Worm (Caenorhabditis elegans) whole organism, mixed stage, embryonic: ENCODE data around the gene R05A10.8.

ENCODE experiments used
- M03D4.4 ChIP-seq: sonication (generic microtip); optimal IDR thresholded peaks from 2 replicates; lab custom pipeline; 2017; ENCODE audit warnings: mild to moderate bottlenecking, missing genetic modification characterization, missing compliant biosample characterization
- bed-3 ChIP-seq: fragments of 200-800 bp; sonication (Bioruptor generic); optimal IDR thresholded peaks from 3 replicates; lab custom pipeline; 2018; ENCODE audit warnings: mild to moderate bottlenecking, missing genetic modification characterization, moderate library complexity, missing compliant biosample characterization
- blmp-1 ChIP-seq: fragments of 150-350 bp; optimal IDR thresholded peaks from 2 replicates; lab custom pipeline; 2014; ENCODE audit warnings: missing biosample characterization, missing genetic modification characterization
- ceh-39 ChIP-seq: fragments of 150-350 bp; optimal IDR thresholded peaks from 2 replicates; lab custom pipeline; 2014; ENCODE audit warnings: missing biosample characterization, missing genetic modification characterization
- ceh-43 ChIP-seq: fragments of 200-800 bp; sonication (Bioruptor generic); optimal IDR thresholded peaks from 2 replicates; lab custom pipeline; 2018; ENCODE audit warnings: mild to moderate bottlenecking, missing genetic modification characterization, moderate library complexity, missing compliant biosample characterization
- ceh-83 ChIP-seq: fragments of 200-800 bp; sonication (Bioruptor generic); optimal IDR thresholded peaks from 2 replicates; lab custom pipeline; 2018; ENCODE audit warnings: mild to moderate bottlenecking, missing genetic modification characterization, missing compliant biosample characterization
- ces-1 ChIP-seq: fragments of 150-350 bp; optimal IDR thresholded peaks from 2 replicates; lab custom pipeline; 2014; ENCODE audit warnings: missing biosample characterization, missing genetic modification reagents, missing genetic modification characterization
- drap-1 ChIP-seq: fragments of 200-800 bp; sonication (Bioruptor generic); optimal IDR thresholded peaks from 3 replicates; lab custom pipeline; 2018; ENCODE audit warnings: mild to moderate bottlenecking, missing genetic modification characterization, missing compliant biosample characterization
- elt-3 ChIP-seq: fragments of 150-350 bp; optimal IDR thresholded peaks from 2 replicates; lab custom pipeline; 2014; ENCODE audit warnings: missing biosample characterization, missing genetic modification characterization
- ham-2 ChIP-seq: fragments of 200-800 bp; sonication (Bioruptor generic); optimal IDR thresholded peaks from 2 replicates; lab custom pipeline; 2018; ENCODE audit warnings: mild to moderate bottlenecking, missing genetic modification characterization, missing compliant biosample characterization
- hlh-1 ChIP-seq: fragments of 150-350 bp; optimal IDR thresholded peaks from 2 replicates; lab custom pipeline; 2014; ENCODE audit warnings: missing biosample characterization, missing genetic modification reagents, missing genetic modification characterization
- lin-13 ChIP-seq: fragments of 150-350 bp; optimal IDR thresholded peaks from 2 replicates; lab custom pipeline; 2014; ENCODE audit warnings: missing biosample characterization, missing genetic modification characterization
- lin-32 ChIP-seq: fragments of 200-800 bp; sonication (Bioruptor generic); optimal IDR thresholded peaks from 2 replicates; lab custom pipeline; 2018; ENCODE audit warnings: mild to moderate bottlenecking, missing genetic modification characterization, missing compliant biosample characterization
- lsy-2 ChIP-seq: fragments of 150-350 bp; optimal IDR thresholded peaks from 2 replicates; lab custom pipeline; 2014; ENCODE audit warnings: missing biosample characterization, missing genetic modification characterization
- mab-5 ChIP-seq: fragments of 150-350 bp; optimal IDR thresholded peaks from 2 replicates; lab custom pipeline; 2014; ENCODE audit warnings: missing biosample characterization, missing genetic modification characterization
- mep-1 ChIP-seq: fragments of 150-350 bp; optimal IDR thresholded peaks from 2 replicates; lab custom pipeline; 2017; ENCODE audit warnings: missing biosample characterization, missing genetic modification reagents, missing genetic modification characterization, inconsistent platforms
- mls-2 ChIP-seq: sonication (generic microtip); optimal IDR thresholded peaks from 2 replicates; lab custom pipeline; 2016; ENCODE audit warnings: mild to moderate bottlenecking, missing genetic modification characterization, moderate library complexity, missing compliant biosample characterization
- nhr-12 ChIP-seq: fragments of 150-350 bp; optimal IDR thresholded peaks from 2 replicates; lab custom pipeline; 2014; ENCODE audit warnings: missing biosample characterization, missing genetic modification characterization
- nhr-2 ChIP-seq: fragments of 150-350 bp; optimal IDR thresholded peaks from 2 replicates; lab custom pipeline; 2014; ENCODE audit warnings: missing biosample characterization, missing genetic modification characterization
- nhr-237 ChIP-seq: fragments of 150-350 bp; optimal IDR thresholded peaks from 2 replicates; lab custom pipeline; 2014; ENCODE audit warnings: missing biosample characterization, missing genetic modification characterization
- nhr-28 ChIP-seq: fragments of 150-350 bp; optimal IDR thresholded peaks from 2 replicates; lab custom pipeline; 2014; ENCODE audit warnings: missing biosample characterization, missing genetic modification characterization
- nhr-76 ChIP-seq: sonication (generic microtip); optimal IDR thresholded peaks from 2 replicates; lab custom pipeline; 2017; ENCODE audit warnings: missing biosample characterization, missing genetic modification characterization
- pha-4 ChIP-seq: fragments of 150-350 bp; optimal IDR thresholded peaks from 2 replicates; lab custom pipeline; 2018; ENCODE audit warnings: missing biosample characterization, missing genetic modification reagents, missing genetic modification characterization
- sem-2 ChIP-seq: fragments of 200-800 bp; sonication (Bioruptor generic); optimal IDR thresholded peaks from 2 replicates; lab custom pipeline; 2018; ENCODE audit warnings: mild to moderate bottlenecking, missing genetic modification characterization, missing compliant biosample characterization
- snpc-4 ChIP-seq: fragments of 150-350 bp; optimal IDR thresholded peaks from 2 replicates; lab custom pipeline; 2014; ENCODE audit warnings: missing biosample characterization, missing genetic modification characterization
- sptf-1 ChIP-seq: sonication (generic microtip); optimal IDR thresholded peaks from 2 replicates; lab custom pipeline; 2017; ENCODE audit warnings: mild to moderate bottlenecking, missing genetic modification characterization, moderate library complexity, missing compliant biosample characterization
- unc-120 ChIP-seq: sonication (generic microtip); optimal IDR thresholded peaks from 2 replicates; lab custom pipeline; 2017; ENCODE audit warnings: missing genetic modification characterization, missing compliant biosample characterization; ENCODE audit not compliant: poor library complexity, severe bottlenecking
- unc-62 ChIP-seq: fragments of 150-350 bp; optimal IDR thresholded peaks from 2 replicates; lab custom pipeline; 2014; ENCODE audit warnings: missing biosample characterization, missing genetic modification reagents, missing genetic modification characterization
- ztf-11 ChIP-seq: fragments of 150-350 bp; optimal IDR thresholded peaks from 2 replicates; lab custom pipeline; 2014; ENCODE audit warnings: missing biosample characterization, missing genetic modification characterization

R05A10.8 gene

ce11 chrIV:14191919-14192318 lies 33.9 kb upstream of the R05A10.8 start, which contains the start of gene K01G12.22:
K01G12.22 (plus strand) TSS chrIV:14192219.
- TF ChIP-seq ceh-83 (GFP tag; lab: Kevin White, UChicago) (no peak), bed-3 (GFP tag; lab: Kevin White, UChicago) (no peak), nhr-2 (no peak), ham-2 (GFP tag; lab: Kevin White, UChicago) (no peak), nhr-237 (tag; lab: Kevin White, UChicago) (no peak), nhr-28 (no peak), snpc-4 (no peak), unc-62 (GFP tag; lab: Kevin White, UChicago) (no peak), lsy-2 (tag; lab: Kevin White, UChicago) (no peak), lin-13 (tag; lab: Kevin White, UChicago) (no peak)

ce11 chrIV:14186264-14186663 lies 28.3 kb upstream of the R05A10.8 start:
- TF ChIP-seq lin-13 (tag; lab: Kevin White, UChicago) (no peak), mls-2 (no peak), ceh-39 (tag; lab: Kevin White, UChicago) (no peak), ceh-43 (no peak), hlh-1 (tag; lab: Kevin White, UChicago) (no peak), unc-62 (GFP tag; lab: Kevin White, UChicago) (no peak), unc-120 (tag; lab: Kevin White, UChicago) (no peak), blmp-1 (tag; lab: Kevin White, UChicago) (no peak), ceh-83 (GFP tag; lab: Kevin White, UChicago) (no peak), mep-1 (tag; lab: Kevin White, UChicago) (no peak)

ce11 chrIV:14182077-14182476 lies 24.1 kb upstream of the R05A10.8 start, which contains the start of gene R05A10.1:
R05A10.1 (plus strand) TSS chrIV:14182377.
- no peak for TF ChIP-seq mab-5 (tag; lab: Kevin White, UChicago)
- no peak for TF ChIP-seq mep-1 (tag; lab: Kevin White, UChicago)
- TF ChIP-seq unc-62 (GFP tag; lab: Kevin White, UChicago) = no peak
- no peak for TF ChIP-seq lsy-2 (tag; lab: Kevin White, UChicago)
- TF ChIP-seq sem-2 (GFP tag; lab: Kevin White, UChicago) = no peak
- no peak for TF ChIP-seq unc-120 (tag; lab: Kevin White, UChicago)
- TF ChIP-seq ceh-39 (tag; lab: Kevin White, UChicago) = no peak
- TF ChIP-seq bed-3 (GFP tag; lab: Kevin White, UChicago) = no peak

ce11 chrIV:14177058-14177457 lies 19.1 kb upstream of the R05A10.8 start, which contains the start of gene R05A10.2:
R05A10.2 (plus strand) TSS chrIV:14177271.
- TF ChIP-seq sem-2 (GFP tag; lab: Kevin White, UChicago) = no peak
- no peak for TF ChIP-seq nhr-12
- no peak for TF ChIP-seq M03D4.4
- TF ChIP-seq ceh-83 (GFP tag; lab: Kevin White, UChicago) = no peak
- no peak for TF ChIP-seq unc-62 (GFP tag; lab: Kevin White, UChicago)
- TF ChIP-seq, all 35 proteins: peak for 0

- TF ChIP-seq pha-4 (tag; lab: Kevin White, UChicago) = no peak
- TF ChIP-seq unc-120 (tag; lab: Kevin White, UChicago) = no peak
- TF ChIP-seq lin-32 (GFP tag; lab: Kevin White, UChicago) = no peak
- TF ChIP-seq M03D4.4 = no peak
- no peak for TF ChIP-seq ces-1 (GFP tag; lab: Kevin White, UChicago)
- no peak for TF ChIP-seq snpc-4
- no peak for TF ChIP-seq sptf-1 (tag; lab: Kevin White, UChicago)
- no peak for TF ChIP-seq ztf-11 (tag; lab: Kevin White, UChicago)
- TF ChIP-seq mep-1 (tag; lab: Kevin White, UChicago) = no peak
- TF ChIP-seq ceh-83 (GFP tag; lab: Kevin White, UChicago) = no peak
- no peak for TF ChIP-seq hlh-1 (tag; lab: Kevin White, UChicago)
- no peak for TF ChIP-seq nhr-76 (tag; lab: Kevin White, UChicago)
- TF ChIP-seq elt-3 (tag; lab: Kevin White, UChicago) = no peak
- no peak for TF ChIP-seq nhr-28
- TF ChIP-seq ham-2 (GFP tag; lab: Kevin White, UChicago) = no peak
- TF ChIP-seq ceh-39 (tag; lab: Kevin White, UChicago) = no peak
- TF ChIP-seq lsy-2 (tag; lab: Kevin White, UChicago) = no peak
- TF ChIP-seq nhr-12 = no peak
- no peak for TF ChIP-seq drap-1 (GFP tag; lab: Kevin White, UChicago)
Measured at ce11 chrIV:14176373-14176772, 18.4 kb upstream of the R05A10.8 start, which contains the start of gene R05A10.3. R05A10.3 (minus strand) TSS chrIV:14176473.
